Fruit fly (Drosophila melanogaster) whole organism, wandering third instar larva: ENCODE measurements around the gene CG12589.

ENCODE experiments used
- CrebA ChIP-seq: fragments of 200-800 bp; sonication (Bioruptor generic); optimal IDR thresholded peaks from 2 replicates; lab custom pipeline; 2016; ENCODE audit warnings: missing biosample characterization, mild to moderate bottlenecking, missing genetic modification characterization, borderline replicate concordance
- Hnf4 ChIP-seq: fragments of 200-800 bp; sonication (Bioruptor generic); optimal IDR thresholded peaks from 2 replicates; lab custom pipeline; 2016; ENCODE audit warnings: missing biosample characterization, mild to moderate bottlenecking, missing genetic modification characterization
- Hr78 ChIP-seq: fragments of >200 bp; optimal IDR thresholded peaks from 2 replicates; lab custom pipeline; 2017; ENCODE audit warnings: missing biosample characterization, missing genetic modification characterization
- Myc ChIP-seq: fragments of >200 bp; optimal IDR thresholded peaks from 2 replicates; lab custom pipeline; 2017
- N ChIP-seq: fragments of >200 bp; optimal IDR thresholded peaks from 2 replicates; lab custom pipeline; 2018; ENCODE audit warnings: missing biosample characterization, missing external identifiers, missing genetic modification characterization
- OdsH ChIP-seq: fragments of 200-800 bp; sonication (Bioruptor generic); optimal IDR thresholded peaks from 2 replicates; lab custom pipeline; 2016; ENCODE audit warnings: missing biosample characterization, mild to moderate bottlenecking, missing genetic modification characterization
- Vsx2 ChIP-seq: fragments of 200-300, 225-300 bp; sonication (Bioruptor generic); optimal IDR thresholded peaks from 2 replicates; lab custom pipeline; 2018; ENCODE audit warnings: missing biosample characterization, missing genetic modification characterization; ENCODE audit not compliant: partially characterized antibody
- dl ChIP-seq, 2 experiments: fragments of 175-275, 200-275 bp in 1 of 2; fragments of 200-275 bp in 1 of 2; sonication (Bioruptor generic); optimal IDR thresholded peaks; lab custom pipeline; 2018; ENCODE audit warnings: mild to moderate bottlenecking in 2 of 2, missing biosample characterization in 2 of 2, missing genetic modification characterization in 2 of 2, moderate library complexity in 2 of 2; ENCODE audit not compliant: partially characterized antibody in 2 of 2, insufficient read depth in 1 of 2
- foxo ChIP-seq, 2 experiments: fragments of 200-800 bp; sonication (Bioruptor generic); optimal IDR thresholded peaks; 2 replicates in 1 of 2; 3 replicates in 1 of 2; lab custom pipeline; 2016 to 2017; ENCODE audit warnings: missing biosample characterization in 2 of 2, missing genetic modification characterization in 2 of 2
- h ChIP-seq: fragments of 200-800 bp; sonication (Bioruptor generic); optimal IDR thresholded peaks from 3 replicates; lab custom pipeline; 2016; ENCODE audit warnings: missing biosample characterization, mild to moderate bottlenecking, missing genetic modification characterization
- lola ChIP-seq: fragments of >200 bp; optimal IDR thresholded peaks from 2 replicates; lab custom pipeline; 2017; ENCODE audit warnings: missing biosample characterization, missing genetic modification characterization
- pan ChIP-seq: fragments of >200 bp; optimal IDR thresholded peaks from 2 replicates; lab custom pipeline; 2017
- sage ChIP-seq: fragments of 200-800 bp; sonication (Bioruptor generic); optimal IDR thresholded peaks from 2 replicates; lab custom pipeline; 2016; ENCODE audit warnings: missing biosample characterization, mild to moderate bottlenecking, missing genetic modification characterization

dm6 chr3R:5120461-5121214, 18.2 kb downstream of the CG12589 start:
- TF ChIP-seq N (GFP tag; lab: Kevin White, UChicago) (peak; percentile 6), foxo (GFP tag; optimal IDR thresholded peaks at IDR 0.05; lab: Kevin White, UChicago) (peak in 1 of 2 experiments; percentile 15), sage (GFP tag; lab: Kevin White, UChicago) (no peak), Hnf4 (GFP tag; lab: Kevin White, UChicago) (peak; percentile 5), pan (no peak), Hr78 (GFP tag; lab: Kevin White, UChicago) (no peak), dl (GFP tag; optimal IDR thresholded peaks at IDR 0.05; lab: Kevin White, UChicago; ENCODE audit: insufficient read depth in 1 of 2, partially characterized antibody in 2 of 2) (no peak), h (GFP tag; lab: Kevin White, UChicago) (peak; percentile 49), OdsH (no peak), lola (no peak), CrebA (no peak), Myc (no peak), Vsx2 (GFP tag; lab: Kevin White, UChicago) (no peak)
